Fruit fly (Drosophila melanogaster) whole organism, embryonic: Measurements from ENCODE around the gene inaE.

Source experiments
- Abd-B ChIP-seq: fragments of 200-800 bp; sonication (Bioruptor generic); optimal IDR thresholded peaks from 2 replicates; lab custom pipeline; 2018; ENCODE audit warnings: missing biosample characterization, mild to moderate bottlenecking, missing genetic modification characterization, moderate library complexity
- Bgb ChIP-seq: fragments of 200-800 bp; sonication (Bioruptor generic); IDR thresholded peaks from 2 replicates; pipeline ENCODE4 v1.3.6; 2022; ENCODE audit warnings: missing biosample characterization, missing genetic modification characterization; ENCODE audit not compliant: partially characterized antibody
- CG10209 ChIP-seq: fragments of 200-800 bp; sonication (Bioruptor generic); optimal IDR thresholded peaks from 3 replicates; lab custom pipeline; 2017; ENCODE audit warnings: missing biosample characterization, mild to moderate bottlenecking, missing genetic modification characterization, missing genetic modification reagents
- CG1024 ChIP-seq: fragments of 200-800 bp; sonication (Bioruptor generic); IDR thresholded peaks from 2 replicates; pipeline ENCODE4 v1.3.6; 2022; ENCODE audit warnings: missing biosample characterization, missing genetic modification characterization
- CG10431 ChIP-seq: fragments of 200-800 bp; sonication (Bioruptor generic); optimal IDR thresholded peaks from 3 replicates; lab custom pipeline; 2018; ENCODE audit warnings: missing biosample characterization, mild to moderate bottlenecking, missing genetic modification characterization
- CG10959 ChIP-seq: fragments of 200-800 bp; sonication (Bioruptor generic); IDR thresholded peaks from 2 replicates; pipeline ENCODE4 v1.3.6; 2022; ENCODE audit warnings: missing biosample characterization, missing genetic modification characterization
- CG12219 ChIP-seq: fragments of 200-800 bp; sonication (Bioruptor generic); optimal IDR thresholded peaks from 3 replicates; lab custom pipeline; 2018; ENCODE audit warnings: missing biosample characterization, mild to moderate bottlenecking, missing genetic modification characterization
- CG13624 ChIP-seq: fragments of 200-800 bp; sonication (Bioruptor generic); optimal IDR thresholded peaks from 2 replicates; lab custom pipeline; 2016; ENCODE audit warnings: missing biosample characterization, missing genetic modification characterization
- CG13894 ChIP-seq: fragments of 200-800 bp; sonication (Bioruptor generic); optimal IDR thresholded peaks from 3 replicates; lab custom pipeline; 2018; ENCODE audit warnings: missing biosample characterization, mild to moderate bottlenecking, missing genetic modification characterization, moderate library complexity
- CG15011 ChIP-seq: fragments of 200-800 bp; sonication (Bioruptor generic); optimal IDR thresholded peaks from 3 replicates; lab custom pipeline; 2018; ENCODE audit warnings: missing biosample characterization, mild to moderate bottlenecking, missing genetic modification characterization
- CG15073 ChIP-seq: fragments of 200-800 bp; sonication (Bioruptor generic); optimal IDR thresholded peaks from 2 replicates; lab custom pipeline; 2016; ENCODE audit warnings: missing biosample characterization, missing genetic modification characterization
- CG17328 ChIP-seq: fragments of 200-800 bp; sonication (Bioruptor generic); IDR thresholded peaks from 2 replicates; pipeline ENCODE4 v1.3.6; 2022; ENCODE audit warnings: missing biosample characterization, missing genetic modification characterization
- CG17361 ChIP-seq: fragments of 200-800 bp; sonication (Bioruptor generic); IDR thresholded peaks from 3 replicates; pipeline ENCODE4 v1.3.6; 2022; ENCODE audit warnings: missing biosample characterization, missing genetic modification characterization
- CG1832 ChIP-seq: fragments of 200-800 bp; sonication (Bioruptor generic); optimal IDR thresholded peaks from 2 replicates; lab custom pipeline; 2017; ENCODE audit warnings: missing biosample characterization, mild to moderate bottlenecking, missing genetic modification characterization, inconsistent platforms
- CG3281 ChIP-seq: fragments of 200-800 bp; sonication (Bioruptor generic); optimal IDR thresholded peaks from 3 replicates; lab custom pipeline; 2017; ENCODE audit warnings: missing biosample characterization, mild to moderate bottlenecking, missing genetic modification characterization
- CG4282 ChIP-seq: fragments of 200-800 bp; sonication (Bioruptor generic); optimal IDR thresholded peaks from 2 replicates; lab custom pipeline; 2016; ENCODE audit warnings: missing biosample characterization, missing genetic modification characterization
- CG7786 ChIP-seq: fragments of 200-800 bp; sonication (Bioruptor generic); optimal IDR thresholded peaks from 2 replicates; lab custom pipeline; 2016; ENCODE audit warnings: missing biosample characterization, missing genetic modification characterization
- D19A ChIP-seq: fragments of 200-800 bp; optimal IDR thresholded peaks from 3 replicates; lab custom pipeline; 2019; ENCODE audit warnings: missing biosample characterization, mild to moderate bottlenecking, missing genetic modification characterization, moderate library complexity
- GATAe ChIP-seq: fragments of 200-800 bp; sonication (Bioruptor generic); conservative IDR thresholded peaks from 2 replicates; pipeline ENCODE4 v1.3.6; 2022; ENCODE audit warnings: missing biosample characterization, missing genetic modification characterization
- Hmx ChIP-seq: fragments of 200-800 bp; sonication (Bioruptor generic); optimal IDR thresholded peaks from 2 replicates; lab custom pipeline; 2016; ENCODE audit warnings: missing biosample characterization, missing genetic modification characterization
- Kr ChIP-seq: fragments of 200-800 bp; sonication (Bioruptor generic); optimal IDR thresholded peaks from 2 replicates; lab custom pipeline; 2017; ENCODE audit warnings: missing biosample characterization, mild to moderate bottlenecking, missing genetic modification characterization
- Max ChIP-seq: fragments of 200-800 bp; sonication (Bioruptor generic); optimal IDR thresholded peaks from 2 replicates; lab custom pipeline; 2016; ENCODE audit warnings: missing biosample characterization, mild to moderate bottlenecking, missing genetic modification characterization
- NfI ChIP-seq: fragments of 200-800 bp; sonication (Bioruptor generic); optimal IDR thresholded peaks from 3 replicates; lab custom pipeline; 2018; ENCODE audit warnings: missing biosample characterization, mild to moderate bottlenecking, missing genetic modification characterization, moderate library complexity
- Taf1 ChIP-seq: fragments of 200-800 bp; sonication (Bioruptor generic); IDR thresholded peaks from 2 replicates; pipeline ENCODE4 v1.3.6; 2022; ENCODE audit warnings: missing biosample characterization, missing genetic modification characterization
- Xrp1 ChIP-seq: fragments of 200-800 bp; sonication (Bioruptor generic); IDR thresholded peaks from 2 replicates; pipeline ENCODE4 v1.3.6; 2022; ENCODE audit warnings: missing biosample characterization, missing genetic modification characterization
- YL-1 ChIP-seq: fragments of 200-800 bp; sonication (Bioruptor generic); optimal IDR thresholded peaks from 3 replicates; lab custom pipeline; 2017; ENCODE audit warnings: missing biosample characterization, mild to moderate bottlenecking, missing genetic modification characterization
- aop ChIP-seq: fragments of 200-800 bp; sonication (Bioruptor generic); IDR thresholded peaks from 2 replicates; pipeline ENCODE4 v1.3.6; 2022; ENCODE audit warnings: missing biosample characterization, missing genetic modification characterization
- ato ChIP-seq: fragments of 200-800 bp; sonication (Bioruptor generic); IDR thresholded peaks from 2 replicates; pipeline ENCODE4 v1.3.6; 2022; ENCODE audit warnings: missing biosample characterization, missing genetic modification characterization; ENCODE audit not compliant: partially characterized antibody
- az2 ChIP-seq: fragments of 200-800 bp; sonication (Bioruptor generic); optimal IDR thresholded peaks from 3 replicates; lab custom pipeline; 2016; ENCODE audit warnings: missing biosample characterization, missing genetic modification characterization
- bbx ChIP-seq: fragments of 200-800 bp; sonication (Bioruptor generic); IDR thresholded peaks from 2 replicates; pipeline ENCODE4 v1.3.6; 2022; ENCODE audit warnings: missing biosample characterization, missing genetic modification characterization; ENCODE audit not compliant: partially characterized antibody
- bcd ChIP-seq: fragments of 200-800 bp; sonication (Bioruptor generic); optimal IDR thresholded peaks from 2 replicates; lab custom pipeline; 2017; ENCODE audit warnings: missing biosample characterization, mild to moderate bottlenecking, missing genetic modification characterization
- br ChIP-seq: fragments of >200 bp; optimal IDR thresholded peaks from 2 replicates; lab custom pipeline; 2017
- disco-r ChIP-seq: fragments of 200-800 bp; sonication (Bioruptor generic); optimal IDR thresholded peaks from 2 replicates; lab custom pipeline; 2016; ENCODE audit warnings: missing biosample characterization, missing genetic modification characterization
- dmrt11E ChIP-seq: fragments of 200-800 bp; sonication (Bioruptor generic); optimal IDR thresholded peaks from 3 replicates; lab custom pipeline; 2018; ENCODE audit warnings: missing biosample characterization, mild to moderate bottlenecking, missing genetic modification characterization, moderate library complexity
- dpn ChIP-seq, 2 experiments: fragments of 200-800 bp; sonication (Bioruptor generic); optimal IDR thresholded peaks; 3 replicates each; lab custom pipeline; 2016; ENCODE audit warnings: missing biosample characterization in 2 of 2, missing genetic modification characterization in 2 of 2
- eve ChIP-seq, 2 experiments: fragments of >200 bp; optimal IDR thresholded peaks; 2 replicates each; lab custom pipeline; 2017; ENCODE audit warnings: missing biosample characterization in 2 of 2, missing genetic modification characterization in 2 of 2
- grau ChIP-seq: fragments of 200-800 bp; optimal IDR thresholded peaks from 3 replicates; lab custom pipeline; 2019; ENCODE audit warnings: missing biosample characterization, mild to moderate bottlenecking, missing genetic modification characterization, moderate library complexity
- hbn ChIP-seq: fragments of 200-800 bp; sonication (Bioruptor generic); IDR thresholded peaks from 2 replicates; pipeline ENCODE4 v1.3.6; 2022; ENCODE audit warnings: missing biosample characterization, missing genetic modification characterization; ENCODE audit not compliant: partially characterized antibody
- inv ChIP-seq: fragments of 200-800 bp; sonication (Bioruptor generic); IDR thresholded peaks from 2 replicates; pipeline ENCODE4 v1.3.6; 2022; ENCODE audit warnings: missing biosample characterization, missing genetic modification characterization; ENCODE audit not compliant: partially characterized antibody
- jing ChIP-seq: fragments of 200-800 bp; sonication (Bioruptor generic); optimal IDR thresholded peaks from 2 replicates; lab custom pipeline; 2018; ENCODE audit warnings: missing biosample characterization, mild to moderate bottlenecking, missing genetic modification characterization
- kah ChIP-seq: fragments of 200-800 bp; sonication (Bioruptor generic); optimal IDR thresholded peaks from 2 replicates; lab custom pipeline; 2018; ENCODE audit warnings: missing biosample characterization, mild to moderate bottlenecking, missing genetic modification characterization
- ken ChIP-seq: fragments of 200-800 bp; sonication (Bioruptor generic); IDR thresholded peaks from 3 replicates; pipeline ENCODE4 v1.3.6; 2022; ENCODE audit warnings: missing biosample characterization, missing genetic modification characterization
- mam ChIP-seq: fragments of 200-800 bp; sonication (Bioruptor generic); optimal IDR thresholded peaks from 3 replicates; lab custom pipeline; 2016; ENCODE audit warnings: missing biosample characterization, missing genetic modification characterization
- onecut ChIP-seq: fragments of 200-800 bp; sonication (Bioruptor generic); IDR thresholded peaks from 2 replicates; pipeline ENCODE4 v1.3.6; 2022; ENCODE audit warnings: missing biosample characterization, missing genetic modification characterization
- otp ChIP-seq: fragments of 200-800 bp; sonication (Bioruptor generic); IDR thresholded peaks from 3 replicates; pipeline ENCODE4, ENCODE4 v1.3.6; 2022; ENCODE audit warnings: missing biosample characterization, missing genetic modification characterization
- pfk ChIP-seq: fragments of 200-800 bp; sonication (Bioruptor generic); optimal IDR thresholded peaks from 2 replicates; lab custom pipeline; 2018; ENCODE audit warnings: missing biosample characterization, mild to moderate bottlenecking, missing genetic modification characterization, moderate library complexity
- phol ChIP-seq: fragments of 200-800 bp; sonication (Bioruptor generic); optimal IDR thresholded peaks from 3 replicates; lab custom pipeline; 2018; ENCODE audit warnings: missing biosample characterization, mild to moderate bottlenecking, missing genetic modification characterization, moderate library complexity
- sim ChIP-seq: fragments of 200-800 bp; sonication (Bioruptor generic); IDR thresholded peaks from 2 replicates; pipeline ENCODE4 v1.3.6; 2022; ENCODE audit warnings: missing biosample characterization, missing genetic modification characterization
- sqz ChIP-seq: fragments of 200-800 bp; sonication (Bioruptor generic); optimal IDR thresholded peaks from 3 replicates; lab custom pipeline; 2018; ENCODE audit warnings: missing biosample characterization, mild to moderate bottlenecking, missing genetic modification characterization
- ttk ChIP-seq: fragments of 200-800 bp; sonication (Bioruptor generic); IDR thresholded peaks from 2 replicates; pipeline ENCODE4 v2.1.2; 2022; ENCODE audit warnings: missing biosample characterization, missing genetic modification characterization
- tup ChIP-seq: fragments of 200-800 bp; sonication (Bioruptor generic); optimal IDR thresholded peaks from 2 replicates; lab custom pipeline; 2016; ENCODE audit warnings: missing biosample characterization, mild to moderate bottlenecking, missing genetic modification characterization, moderate library complexity

The inaE gene

DNA sequence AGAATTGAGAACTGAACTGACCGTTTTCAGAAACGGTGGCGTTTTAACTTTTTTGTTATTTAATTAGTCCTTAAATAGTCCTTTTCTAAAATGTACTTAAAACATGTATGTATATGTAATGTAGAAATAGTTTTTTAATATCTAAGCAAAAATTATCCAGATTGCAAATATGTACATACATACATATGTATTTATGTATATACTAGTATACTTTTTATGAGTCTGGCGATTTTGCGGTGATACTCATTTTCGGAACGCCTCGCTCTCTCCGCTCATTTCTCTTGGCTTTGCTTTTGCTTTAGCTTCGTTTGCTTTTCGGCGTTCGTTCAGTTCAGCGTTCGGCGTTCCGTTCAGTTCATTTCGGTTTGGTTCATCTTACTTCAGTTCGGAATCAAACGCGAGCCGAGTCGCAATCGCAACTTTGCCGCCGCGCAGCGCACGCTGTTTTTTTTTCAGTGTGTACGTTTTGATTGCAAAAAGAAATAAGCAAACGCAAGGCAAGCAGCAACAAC lies 21.1 kb upstream of the inaE start, which contains the start of gene rdgB (continued):
- TF ChIP-seq Hmx (peak; percentile 44), CG10209 (GFP tag; lab: Kevin White, UChicago) (peak; percentile 87), eve (GFP tag; optimal IDR thresholded peaks at IDR 0.05; lab: Kevin White, UChicago) (peak in 1 of 2 experiments; percentile 92), CG13624 (GFP tag; lab: Kevin White, UChicago) (peak; percentile 21), NfI (peak; percentile 73), dpn (GFP tag; optimal IDR thresholded peaks at IDR 0.05; lab: Kevin White, UChicago) (peak; percentile 32 to 75), Taf1 (GFP tag; lab: Robert Waterston, UW) (peak; percentile 39; the same call in 1 of the 2 replicates), GATAe (GFP tag; lab: Robert Waterston, UW) (no peak), pfk (GFP tag; lab: Kevin White, UChicago) (peak; percentile 77), CG17361 (GFP tag; lab: Robert Waterston, UW) (peak; percentile 94), Kr (GFP tag; lab: Kevin White, UChicago) (no peak), br (lab: Kevin White, UChicago) (no peak), CG15073 (GFP tag; lab: Kevin White, UChicago) (no peak), CG10431 (GFP tag; lab: Kevin White, UChicago) (peak; percentile 63), CG15011 (peak; percentile 78), dmrt11E (tag; lab: Kevin White, UChicago) (peak; percentile 50), YL-1 (GFP tag; lab: Kevin White, UChicago) (no peak), grau (peak; percentile 86), Max (GFP tag; lab: Kevin White, UChicago) (peak; percentile 48), bcd (GFP tag; lab: Kevin White, UChicago) (peak; percentile 81), CG12219 (GFP tag; lab: Kevin White, UChicago) (peak; percentile 26), sqz (GFP tag; lab: Kevin White, UChicago) (peak; percentile 73), Xrp1 (GFP tag; lab: Robert Waterston, UW) (peak; percentile 63), D19A (tag; lab: Kevin White, UChicago) (peak; percentile 60), inv (GFP tag; lab: Robert Waterston, UW) (no peak), otp (GFP tag; lab: Robert Waterston, UW) (no peak), CG3281 (GFP tag; lab: Kevin White, UChicago) (peak; percentile 75), CG1832 (GFP tag; lab: Kevin White, UChicago) (no peak), Abd-B (GFP tag; lab: Kevin White, UChicago) (peak; percentile 84), CG13894 (tag; lab: Kevin White, UChicago) (no peak), CG1024 (GFP tag; lab: Robert Waterston, UW) (no peak), bbx (peak; percentile 53; the same call in 1 of the 2 replicates), CG4282 (GFP tag; lab: Kevin White, UChicago) (no peak), jing (GFP tag; lab: Kevin White, UChicago) (peak; percentile 7), mam (peak; percentile 40), hbn (no peak), az2 (GFP tag; lab: Kevin White, UChicago) (peak; percentile 73), CG17328 (GFP tag; lab: Robert Waterston, UW) (peak; percentile 37; the same call in 1 of the 2 replicates), sim (GFP tag; lab: Robert Waterston, UW) (no peak), ato (GFP tag; lab: Robert Waterston, UW) (no peak), aop (GFP tag; lab: Robert Waterston, UW) (no peak), Bgb (GFP tag; lab: Robert Waterston, UW) (peak; percentile 54), phol (tag; lab: Kevin White, UChicago) (peak; percentile 90), disco-r (no peak), tup (no peak), kah (peak; percentile 6), onecut (GFP tag; lab: Robert Waterston, UW) (peak; percentile 55), ttk (peak; percentile 70), CG7786 (no peak), CG10959 (no peak), ken (GFP tag; lab: Robert Waterston, UW) (peak; percentile 64; the same call in 1 of the 3 replicates)
